Fruit fly (Drosophila melanogaster) whole organism, prepupa: Measurements from ENCODE around the gene CG33340.
A peak's percentile ranks its signal among the peaks of the same experiment; 100 is the strongest.

Source experiments
- Blimp-1 ChIP-seq: fragments of 200-800 bp; sonication (Bioruptor generic); optimal IDR thresholded peaks from 3 replicates; lab custom pipeline; 2017; ENCODE audit warnings: missing biosample characterization, missing genetic modification characterization, mild to moderate bottlenecking, moderate library complexity, missing genetic modification reagents
- CG10631 ChIP-seq: fragments of 200-800 bp; sonication (Bioruptor generic); optimal IDR thresholded peaks from 2 replicates; lab custom pipeline; 2016; ENCODE audit warnings: missing biosample characterization, missing genetic modification characterization
- CG10669 ChIP-seq: fragments of 200-800 bp; sonication (Bioruptor generic); optimal IDR thresholded peaks from 3 replicates; lab custom pipeline; 2018; ENCODE audit warnings: missing biosample characterization, mild to moderate bottlenecking, missing genetic modification characterization, moderate library complexity
- CG11294 ChIP-seq: fragments of 200-800 bp; sonication (Bioruptor generic); IDR thresholded peaks from 2 replicates; pipeline ENCODE4 v1.3.6; 2022; ENCODE audit warnings: missing biosample characterization, missing genetic modification characterization
- CG15336 ChIP-seq: fragments of 200-800 bp; sonication (Bioruptor generic); IDR thresholded peaks from 2 replicates; pipeline ENCODE4 v1.3.6; 2022; ENCODE audit warnings: missing biosample characterization, missing genetic modification characterization
- CG16779 ChIP-seq: fragments of 200-800 bp; sonication (Bioruptor generic); optimal IDR thresholded peaks from 3 replicates; lab custom pipeline; 2017; ENCODE audit warnings: missing biosample characterization, mild to moderate bottlenecking, missing genetic modification characterization
- CG3032 ChIP-seq: fragments of 200-800 bp; optimal IDR thresholded peaks from 2 replicates; lab custom pipeline; 2019; ENCODE audit warnings: missing biosample characterization, mild to moderate bottlenecking, missing genetic modification characterization, moderate library complexity
- CG31627 ChIP-seq: fragments of 200-800 bp; sonication (Bioruptor generic); optimal IDR thresholded peaks from 3 replicates; lab custom pipeline; 2016; ENCODE audit warnings: missing biosample characterization, missing genetic modification characterization
- CG34406 ChIP-seq: fragments of 200-800 bp; sonication (Bioruptor generic); optimal IDR thresholded peaks from 3 replicates; lab custom pipeline; 2016; ENCODE audit warnings: missing biosample characterization, missing genetic modification characterization
- CG3919 ChIP-seq: fragments of 200-800 bp; sonication (Bioruptor generic); optimal IDR thresholded peaks from 3 replicates; lab custom pipeline; 2016; ENCODE audit warnings: missing biosample characterization, missing genetic modification characterization
- CG4318 ChIP-seq: fragments of 200-800 bp; sonication (Bioruptor generic); optimal IDR thresholded peaks from 3 replicates; lab custom pipeline; 2017; ENCODE audit warnings: missing biosample characterization, mild to moderate bottlenecking, missing genetic modification characterization
- CG6163 ChIP-seq: fragments of 200-800 bp; sonication (Bioruptor generic); IDR thresholded peaks from 3 replicates; pipeline ENCODE4 v1.3.6; 2022; ENCODE audit warnings: missing biosample characterization, missing genetic modification characterization
- CG6276 ChIP-seq: fragments of 200-800 bp; sonication (Bioruptor generic); optimal IDR thresholded peaks from 2 replicates; lab custom pipeline; 2017; ENCODE audit warnings: missing biosample characterization, mild to moderate bottlenecking, missing genetic modification characterization
- CG6792 ChIP-seq: fragments of 200-800 bp; sonication (Bioruptor generic); optimal IDR thresholded peaks from 3 replicates; lab custom pipeline; 2016; ENCODE audit warnings: missing biosample characterization, missing genetic modification characterization
- CG6808 ChIP-seq: fragments of 200-800 bp; sonication (Bioruptor generic); optimal IDR thresholded peaks from 3 replicates; lab custom pipeline; 2017; ENCODE audit warnings: missing biosample characterization, missing genetic modification characterization, mild to moderate bottlenecking, moderate library complexity, missing genetic modification reagents
- CG6854 ChIP-seq: fragments of 200-800 bp; sonication (Bioruptor generic); optimal IDR thresholded peaks from 2 replicates; lab custom pipeline; 2017; ENCODE audit warnings: missing biosample characterization, mild to moderate bottlenecking, missing genetic modification characterization
- CG7368 ChIP-seq: fragments of 200-800 bp; sonication (Bioruptor generic); optimal IDR thresholded peaks from 3 replicates; lab custom pipeline; 2016; ENCODE audit warnings: missing biosample characterization, missing genetic modification characterization
- CG8119 ChIP-seq: fragments of 200-800 bp; sonication (Bioruptor generic); IDR thresholded peaks from 3 replicates; pipeline ENCODE4 v1.3.6; 2022; ENCODE audit warnings: missing biosample characterization, missing genetic modification characterization
- CG8632 ChIP-seq: fragments of 200-800 bp; sonication (Bioruptor generic); optimal IDR thresholded peaks from 3 replicates; lab custom pipeline; 2016; ENCODE audit warnings: missing biosample characterization, missing genetic modification characterization
- CG9139 ChIP-seq: fragments of 200-800 bp; sonication (Bioruptor generic); optimal IDR thresholded peaks from 3 replicates; lab custom pipeline; 2017; ENCODE audit warnings: missing biosample characterization, mild to moderate bottlenecking, missing genetic modification characterization
- Eip75B ChIP-seq: fragments of 200-800 bp; sonication (Bioruptor generic); optimal IDR thresholded peaks from 3 replicates; lab custom pipeline; 2016; ENCODE audit warnings: missing biosample characterization, missing genetic modification characterization
- Eip78C ChIP-seq: fragments of 200-800 bp; sonication (Bioruptor generic); peaks from one replicate; lab custom pipeline; 2016; ENCODE audit warnings: missing biosample characterization, missing genetic modification characterization
- Ets21C ChIP-seq: fragments of 200-800 bp; sonication (Bioruptor generic); optimal IDR thresholded peaks from 3 replicates; lab custom pipeline; 2016; ENCODE audit warnings: missing biosample characterization, missing genetic modification characterization
- Ets96B ChIP-seq: fragments of 200-800 bp; optimal IDR thresholded peaks from 2 replicates; lab custom pipeline; 2019; ENCODE audit warnings: missing biosample characterization, mild to moderate bottlenecking, missing genetic modification characterization, moderate library complexity
- Gug ChIP-seq: fragments of 200-800 bp; sonication (Bioruptor generic); IDR thresholded peaks from 2 replicates; pipeline ENCODE4 v1.3.6; 2022; ENCODE audit warnings: missing biosample characterization, missing genetic modification characterization
- Hr38 ChIP-seq: sonication (Bioruptor generic); optimal IDR thresholded peaks from 2 replicates; lab custom pipeline; 2016; ENCODE audit warnings: missing biosample characterization, missing genetic modification characterization
- Hr39 ChIP-seq: fragments of 200-800 bp; sonication (Bioruptor generic); optimal IDR thresholded peaks from 2 replicates; lab custom pipeline; 2016; ENCODE audit warnings: missing biosample characterization, missing genetic modification characterization
- Hr4 ChIP-seq: fragments of 200-800 bp; sonication (Bioruptor generic); optimal IDR thresholded peaks from 3 replicates; lab custom pipeline; 2016; ENCODE audit warnings: missing biosample characterization, missing genetic modification characterization
- Lpt ChIP-seq: fragments of 200-800 bp; sonication (Bioruptor generic); optimal IDR thresholded peaks from 3 replicates; lab custom pipeline; 2016; ENCODE audit warnings: missing biosample characterization, missing genetic modification characterization
- Met ChIP-seq: fragments of 200-800 bp; sonication (Bioruptor generic); optimal IDR thresholded peaks from 3 replicates; lab custom pipeline; 2016; ENCODE audit warnings: missing biosample characterization, missing genetic modification characterization
- Smox ChIP-seq: fragments of 200-800 bp; sonication (Bioruptor generic); optimal IDR thresholded peaks from 3 replicates; lab custom pipeline; 2016; ENCODE audit warnings: missing biosample characterization, missing genetic modification characterization
- Sox102F ChIP-seq: fragments of 200-800 bp; sonication (Bioruptor generic); optimal IDR thresholded peaks from 2 replicates; lab custom pipeline; 2016; ENCODE audit warnings: missing biosample characterization, mild to moderate bottlenecking, missing genetic modification characterization
- Sox15 ChIP-seq: fragments of 200-800 bp; sonication (Bioruptor generic); optimal IDR thresholded peaks from 3 replicates; lab custom pipeline; 2016; ENCODE audit warnings: missing biosample characterization, missing genetic modification characterization
- achi ChIP-seq: fragments of 200-800 bp; sonication (Bioruptor generic); optimal IDR thresholded peaks from 3 replicates; lab custom pipeline; 2016; ENCODE audit warnings: missing biosample characterization, missing genetic modification characterization
- cyc ChIP-seq: fragments of 200-800 bp; sonication (Bioruptor generic); optimal IDR thresholded peaks from 3 replicates; lab custom pipeline; 2016; ENCODE audit warnings: missing biosample characterization, missing genetic modification characterization
- dac ChIP-seq: fragments of 200-800 bp; sonication (Bioruptor generic); optimal IDR thresholded peaks from 2 replicates; lab custom pipeline; 2017; ENCODE audit warnings: missing biosample characterization, mild to moderate bottlenecking, missing genetic modification characterization
- eg ChIP-seq: fragments of 200-800 bp; sonication (Bioruptor generic); IDR thresholded peaks from 3 replicates; pipeline ENCODE4 v1.3.6; 2022; ENCODE audit warnings: missing biosample characterization, missing genetic modification characterization
- esn ChIP-seq: fragments of 200-800 bp; sonication (Bioruptor generic); optimal IDR thresholded peaks from 2 replicates; lab custom pipeline; 2016; ENCODE audit warnings: missing biosample characterization, mild to moderate bottlenecking, missing genetic modification characterization, moderate library complexity
- fd59A ChIP-seq: fragments of 200-800 bp; sonication (Bioruptor generic); optimal IDR thresholded peaks from 2 replicates; lab custom pipeline; 2017; ENCODE audit warnings: missing biosample characterization, mild to moderate bottlenecking, missing genetic modification characterization, missing genetic modification reagents
- lz ChIP-seq: fragments of 200-800 bp; sonication (Bioruptor generic); optimal IDR thresholded peaks from 3 replicates; lab custom pipeline; 2016; ENCODE audit warnings: missing biosample characterization, missing genetic modification characterization
- pdm3 ChIP-seq: fragments of 200-800 bp; sonication (Bioruptor generic); optimal IDR thresholded peaks from 3 replicates; lab custom pipeline; 2016; ENCODE audit warnings: missing biosample characterization, missing genetic modification characterization
- spab ChIP-seq: fragments of 200-800 bp; sonication (Bioruptor generic); optimal IDR thresholded peaks from 2 replicates; lab custom pipeline; 2017; ENCODE audit warnings: missing biosample characterization, mild to moderate bottlenecking, missing genetic modification characterization, missing genetic modification reagents
- ss ChIP-seq, 2 experiments: fragments of 200-800 bp; sonication (Bioruptor generic); optimal IDR thresholded peaks; 2 replicates in 1 of 2; 3 replicates in 1 of 2; lab custom pipeline; 2017 to 2018; ENCODE audit warnings: mild to moderate bottlenecking in 2 of 2, missing biosample characterization in 2 of 2, missing genetic modification characterization in 2 of 2, moderate library complexity in 1 of 2
- svp ChIP-seq: fragments of 200-800 bp; sonication (Bioruptor generic); peaks from one replicate; lab custom pipeline; 2016; ENCODE audit warnings: missing biosample characterization, missing genetic modification characterization
- topi ChIP-seq: fragments of 200-800 bp; sonication (Bioruptor generic); optimal IDR thresholded peaks from 3 replicates; lab custom pipeline; 2016; ENCODE audit warnings: missing biosample characterization, missing genetic modification characterization
- vri ChIP-seq: fragments of 200-800 bp; sonication (Bioruptor generic); optimal IDR thresholded peaks from 3 replicates; lab custom pipeline; 2016; ENCODE audit warnings: missing biosample characterization, mild to moderate bottlenecking, missing genetic modification characterization

Gene CG33340

dm6 chr3R:24362838-24363237 lies at the start of gene CG33340:
Gene CG33340 (plus strand): TSS chr3R:24363138.
- TF ChIP-seq achi (GFP tag; lab: Kevin White, UChicago) (no peak), Sox102F (GFP tag; lab: Kevin White, UChicago) (no peak), pdm3 (GFP tag; lab: Kevin White, UChicago) (no peak), CG7368 (no peak), cyc (GFP tag; lab: Kevin White, UChicago) (no peak), CG34406 (GFP tag; lab: Kevin White, UChicago) (no peak), dac (GFP tag; lab: Kevin White, UChicago) (no peak), Blimp-1 (GFP tag; lab: Kevin White, UChicago) (no peak), ss (GFP tag; optimal IDR thresholded peaks at IDR 0.05; lab: Kevin White, UChicago) (no peak), Eip75B (GFP tag; lab: Kevin White, UChicago) (no peak), Hr38 (GFP tag; lab: Kevin White, UChicago) (no peak), CG11294 (GFP tag; lab: Robert Waterston, UW) (no peak), CG8632 (GFP tag; lab: Kevin White, UChicago) (no peak), topi (GFP tag; lab: Kevin White, UChicago) (no peak)

- TF ChIP-seq Lpt: no peak
- TF ChIP-seq CG10669 (GFP tag; lab: Kevin White, UChicago): no peak
- no peak for TF ChIP-seq CG6854
- no peak for TF ChIP-seq CG3919 (GFP tag; lab: Kevin White, UChicago)
- peak; percentile 59 for TF ChIP-seq esn (GFP tag; lab: Kevin White, UChicago)
- no peak for TF ChIP-seq cyc (GFP tag; lab: Kevin White, UChicago)
- TF ChIP-seq Sox15 (GFP tag; lab: Kevin White, UChicago): peak; percentile 27
- TF ChIP-seq Ets21C (GFP tag; lab: Kevin White, UChicago): peak; percentile 21
- no peak for TF ChIP-seq CG8632 (GFP tag; lab: Kevin White, UChicago)
- no peak for TF ChIP-seq CG11294 (GFP tag; lab: Robert Waterston, UW)
- TF ChIP-seq CG6808 (GFP tag; lab: Kevin White, UChicago): no peak
- no peak for TF ChIP-seq CG16779 (tag; lab: Kevin White, UChicago)
- no peak for TF ChIP-seq vri (GFP tag; lab: Kevin White, UChicago)
- no peak for TF ChIP-seq ss (GFP tag; optimal IDR thresholded peaks at IDR 0.05; lab: Kevin White, UChicago)
- no peak for TF ChIP-seq svp (GFP tag; lab: Kevin White, UChicago)
- TF ChIP-seq achi (GFP tag; lab: Kevin White, UChicago): no peak
- peak; percentile 46; the same call in 1 of the 3 replicates for TF ChIP-seq CG6163 (GFP tag; lab: Robert Waterston, UW)
- no peak for TF ChIP-seq CG9139
- peak; percentile 25; the same call in 1 of the 2 replicates for TF ChIP-seq Gug (GFP tag; lab: Robert Waterston, UW)
- TF ChIP-seq dac (GFP tag; lab: Kevin White, UChicago): no peak
- no peak for TF ChIP-seq CG34406 (GFP tag; lab: Kevin White, UChicago)
- TF ChIP-seq CG6792 (GFP tag; lab: Kevin White, UChicago): peak; percentile 40
- no peak for TF ChIP-seq fd59A
- TF ChIP-seq pdm3 (GFP tag; lab: Kevin White, UChicago): no peak
- peak; percentile 44; the same call in 1 of the 2 replicates for TF ChIP-seq CG15336 (GFP tag; lab: Robert Waterston, UW)
- TF ChIP-seq CG8119 (GFP tag; lab: Robert Waterston, UW): no peak
- no peak for TF ChIP-seq CG10631 (GFP tag; lab: Kevin White, UChicago)
- no peak for TF ChIP-seq spab (GFP tag; lab: Kevin White, UChicago)
- TF ChIP-seq CG31627 (GFP tag; lab: Kevin White, UChicago): peak; percentile 56
- TF ChIP-seq topi (GFP tag; lab: Kevin White, UChicago): no peak
- no peak for TF ChIP-seq Met (GFP tag; lab: Kevin White, UChicago)
- TF ChIP-seq lz (GFP tag; lab: Kevin White, UChicago): peak; percentile 54
- no peak for TF ChIP-seq CG6276 (GFP tag; lab: Kevin White, UChicago)
- no peak for TF ChIP-seq Eip75B (GFP tag; lab: Kevin White, UChicago)
- no peak for TF ChIP-seq Eip78C (GFP tag; lab: Kevin White, UChicago)
- peak; percentile 39; the same call in 2 of the 3 replicates for TF ChIP-seq eg (GFP tag; lab: Robert Waterston, UW)
- no peak for TF ChIP-seq Hr39 (GFP tag; lab: Kevin White, UChicago)
- TF ChIP-seq Ets96B (tag; lab: Kevin White, UChicago): no peak
- no peak for TF ChIP-seq Smox (GFP tag; lab: Kevin White, UChicago)
- no peak for TF ChIP-seq CG4318 (GFP tag; lab: Kevin White, UChicago)
- TF ChIP-seq CG7368: no peak
- no peak for TF ChIP-seq Hr38 (GFP tag; lab: Kevin White, UChicago)
- peak; percentile 49 for TF ChIP-seq CG3032 (tag; lab: Kevin White, UChicago)
- no peak for TF ChIP-seq Hr4 (GFP tag; lab: Kevin White, UChicago)
Observed at dm6 chr3R:24318217-24319082, 44.5 kb upstream of the CG33340 start, which contains the start of the genes Nab2 and BRWD3. Gene Nab2 (minus strand): TSS chr3R:24318419. Gene BRWD3 (plus strand): TSS chr3R:24319000.
